Worm (Caenorhabditis elegans) whole organism, midembryonic: ENCODE measurements around the gene fbxb-18.

Experiments used
- T22C8.4 ChIP-seq: fragments of 200-800 bp; sonication (Bioruptor generic); IDR thresholded peaks from 2 replicates; pipeline ENCODE4 v1.3.6; 2022; ENCODE audit warnings: missing genetic modification characterization, missing compliant biosample characterization
- flt-1 ChIP-seq: fragments of 200-800 bp; sonication (Bioruptor generic); IDR thresholded peaks from 2 replicates; pipeline ENCODE4 v1.3.6; 2022; ENCODE audit warnings: missing genetic modification characterization, missing compliant biosample characterization
- klf-2 ChIP-seq: fragments of 200-800 bp; sonication (Bioruptor generic); conservative IDR thresholded peaks from 2 replicates; pipeline ENCODE4 v1.3.6; 2022; ENCODE audit warnings: missing genetic modification reagents, missing genetic modification characterization, missing compliant biosample characterization
- ref-1 ChIP-seq: fragments of 200-800 bp; sonication (Bioruptor generic); conservative IDR thresholded peaks from 2 replicates; pipeline ENCODE4 v1.3.6; 2022; ENCODE audit warnings: missing genetic modification reagents, missing genetic modification characterization, missing compliant biosample characterization
- tab-1 ChIP-seq: fragments of 200-800 bp; sonication (Bioruptor generic); IDR thresholded peaks from 2 replicates; pipeline ENCODE4 v1.3.6; 2022; ENCODE audit warnings: missing genetic modification characterization, missing compliant biosample characterization
- ztf-23 ChIP-seq: fragments of 200-800 bp; sonication (Bioruptor generic); IDR thresholded peaks from 2 replicates; pipeline ENCODE4 v1.3.6; 2022; ENCODE audit warnings: missing genetic modification reagents, missing genetic modification characterization, missing compliant biosample characterization
- ztf-29 ChIP-seq: fragments of 200-800 bp; sonication (Bioruptor generic); IDR thresholded peaks from 2 replicates; pipeline ENCODE4 v1.3.6; 2022; ENCODE audit warnings: missing genetic modification reagents, missing genetic modification characterization, missing compliant biosample characterization

DNA sequence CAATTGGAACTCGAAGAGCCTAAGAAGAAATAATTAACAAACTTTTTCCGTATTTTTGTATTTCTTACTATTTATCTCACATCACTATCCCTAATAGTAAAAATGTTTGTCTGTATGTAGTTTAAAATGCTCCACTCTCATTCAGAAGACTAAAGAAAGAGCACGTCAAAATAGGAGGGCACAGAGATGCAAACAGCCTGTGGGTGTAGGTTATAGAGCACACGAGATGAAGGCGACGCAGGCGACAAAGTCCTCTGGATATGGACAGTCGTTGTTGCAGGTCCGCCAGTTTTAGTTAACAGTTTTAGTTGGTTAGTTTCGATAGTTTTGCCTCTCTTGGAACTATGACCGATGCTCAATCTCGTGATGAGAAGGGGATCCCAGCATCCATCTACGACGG is 43.2 kb upstream of the fbxb-18 start, which contains the start of gene ceh-82:
- TF ChIP-seq T22C8.4 (GFP tag; lab: Robert Waterston, UW) (no peak), klf-2 (GFP tag; lab: Robert Waterston, UW) (no peak), ztf-29 (GFP tag; lab: Robert Waterston, UW) (no peak), ref-1 (no peak), tab-1 (GFP tag; lab: Robert Waterston, UW) (no peak), flt-1 (GFP tag; lab: Robert Waterston, UW) (no peak), ztf-23 (GFP tag; lab: Robert Waterston, UW) (no peak)
